Fruit fly (Drosophila melanogaster) whole organism, embryonic: ENCODE results near the gene CG34148.

Experiments
- Ada2b ChIP-seq: fragments of 200-800 bp; sonication (Bioruptor generic); IDR thresholded peaks from 2 replicates; pipeline ENCODE4 v1.3.6; 2022; ENCODE audit warnings: missing biosample characterization, missing genetic modification characterization
- Bdp1 ChIP-seq: fragments of 200-800 bp; sonication (Bioruptor generic); optimal IDR thresholded peaks from 3 replicates; lab custom pipeline; 2016; ENCODE audit warnings: missing biosample characterization, missing genetic modification characterization
- CG11456 ChIP-seq: fragments of 200-800 bp; sonication (Bioruptor generic); IDR thresholded peaks from 3 replicates; pipeline ENCODE4 v1.3.6; 2022; ENCODE audit warnings: missing biosample characterization, missing genetic modification characterization
- CG12071 ChIP-seq: fragments of 200-800 bp; sonication (Bioruptor generic); optimal IDR thresholded peaks from 3 replicates; lab custom pipeline; 2018; ENCODE audit warnings: missing biosample characterization, mild to moderate bottlenecking, missing genetic modification characterization
- CG13296 ChIP-seq: fragments of 200-800 bp; sonication (Bioruptor generic); optimal IDR thresholded peaks from 3 replicates; lab custom pipeline; 2018; ENCODE audit warnings: missing biosample characterization, mild to moderate bottlenecking, missing genetic modification characterization
- CG1603 ChIP-seq: fragments of 200-800 bp; sonication (Bioruptor generic); optimal IDR thresholded peaks from 2 replicates; lab custom pipeline; 2019; ENCODE audit warnings: missing biosample characterization, mild to moderate bottlenecking, missing genetic modification characterization, moderate library complexity
- CG18619 ChIP-seq: fragments of 200-800 bp; sonication (Bioruptor generic); optimal IDR thresholded peaks from 3 replicates; lab custom pipeline; 2017; ENCODE audit warnings: missing biosample characterization, mild to moderate bottlenecking, missing genetic modification characterization
- CG2712 ChIP-seq: fragments of 200-800 bp; optimal IDR thresholded peaks from 3 replicates; lab custom pipeline; 2019; ENCODE audit warnings: missing biosample characterization, mild to moderate bottlenecking, missing genetic modification characterization, moderate library complexity
- CG31441 ChIP-seq: fragments of 200-800 bp; sonication (Bioruptor generic); IDR thresholded peaks from 2 replicates; pipeline ENCODE4 v1.3.6; 2022; ENCODE audit warnings: missing biosample characterization, missing genetic modification characterization
- CG4617 ChIP-seq: fragments of 200-800 bp; sonication (Bioruptor generic); optimal IDR thresholded peaks from 3 replicates; lab custom pipeline; 2016; ENCODE audit warnings: missing biosample characterization, missing genetic modification characterization, borderline replicate concordance
- CG7357 ChIP-seq: fragments of 200-800 bp; sonication (Bioruptor generic); IDR thresholded peaks from 3 replicates; pipeline ENCODE4 v1.3.6; 2022; ENCODE audit warnings: missing biosample characterization, missing genetic modification characterization
- D19A ChIP-seq: fragments of 200-800 bp; optimal IDR thresholded peaks from 3 replicates; lab custom pipeline; 2019; ENCODE audit warnings: missing biosample characterization, mild to moderate bottlenecking, missing genetic modification characterization, moderate library complexity
- Drgx ChIP-seq: fragments of 200-800 bp; sonication (Bioruptor generic); IDR thresholded peaks from 2 replicates; pipeline ENCODE4 v1.3.6; 2022; ENCODE audit warnings: missing biosample characterization, missing genetic modification characterization
- Ets65A ChIP-seq: fragments of 200-800 bp; sonication (Bioruptor generic); peaks from one replicate; lab custom pipeline; 2016; ENCODE audit warnings: missing biosample characterization, missing genetic modification characterization
- HLHmδ ChIP-seq: fragments of 200-800 bp; sonication (Bioruptor generic); optimal IDR thresholded peaks from 2 replicates; lab custom pipeline; 2018; ENCODE audit warnings: missing biosample characterization, mild to moderate bottlenecking, missing genetic modification characterization, moderate library complexity
- Hey ChIP-seq: fragments of 200-800 bp; sonication (Bioruptor generic); optimal IDR thresholded peaks from 3 replicates; lab custom pipeline; 2018; ENCODE audit warnings: missing biosample characterization, mild to moderate bottlenecking, missing genetic modification characterization
- Hr51 ChIP-seq, 2 experiments: fragments of 200-800 bp; sonication (Bioruptor generic); optimal IDR thresholded peaks; 2 replicates in 1 of 2; 3 replicates in 1 of 2; lab custom pipeline; 2016 to 2018; ENCODE audit warnings: missing biosample characterization in 2 of 2, missing genetic modification characterization in 2 of 2, mild to moderate bottlenecking in 1 of 2, moderate library complexity in 1 of 2
- Oaz ChIP-seq: fragments of 200-800 bp; sonication (Bioruptor generic); IDR thresholded peaks from 2 replicates; pipeline ENCODE4 v1.3.6; 2022; ENCODE audit warnings: missing biosample characterization, missing genetic modification characterization
- Sin3A ChIP-seq: fragments of >200 bp; optimal IDR thresholded peaks from 2 replicates; lab custom pipeline; 2018
- ab ChIP-seq: fragments of 200-800 bp; sonication (Bioruptor generic); optimal IDR thresholded peaks from 2 replicates; lab custom pipeline; 2016; ENCODE audit warnings: missing biosample characterization, missing genetic modification characterization
- aop ChIP-seq: fragments of 200-800 bp; sonication (Bioruptor generic); IDR thresholded peaks from 2 replicates; pipeline ENCODE4 v1.3.6; 2022; ENCODE audit warnings: missing biosample characterization, missing genetic modification characterization
- bsh ChIP-seq, 2 experiments: fragments of 200-800 bp; sonication (Bioruptor generic); optimal IDR thresholded peaks; 2 replicates each; lab custom pipeline; 2017 to 2018; ENCODE audit warnings: mild to moderate bottlenecking in 2 of 2, missing biosample characterization in 2 of 2, missing genetic modification characterization in 2 of 2, moderate library complexity in 1 of 2
- caup ChIP-seq: fragments of 200-800 bp; sonication (Bioruptor generic); optimal IDR thresholded peaks from 3 replicates; lab custom pipeline; 2017; ENCODE audit warnings: missing biosample characterization, mild to moderate bottlenecking, missing genetic modification characterization, moderate library complexity; ENCODE audit not compliant: severe bottlenecking
- ci ChIP-seq: fragments of 200-800 bp; sonication (Bioruptor generic); IDR thresholded peaks from 3 replicates; pipeline ENCODE4 v1.3.6; 2022; ENCODE audit warnings: missing biosample characterization, missing genetic modification characterization
- fd3F ChIP-seq: fragments of 200-800 bp; sonication (Bioruptor generic); optimal IDR thresholded peaks from 2 replicates; lab custom pipeline; 2018; ENCODE audit warnings: missing biosample characterization, mild to moderate bottlenecking, missing genetic modification characterization, moderate library complexity
- ftz-f1 ChIP-seq: fragments of 200-800 bp; sonication (Bioruptor generic); optimal IDR thresholded peaks from 2 replicates; lab custom pipeline; 2016; ENCODE audit warnings: missing biosample characterization, missing genetic modification characterization
- gem ChIP-seq: fragments of 200-800 bp; sonication (Bioruptor generic); optimal IDR thresholded peaks from 2 replicates; lab custom pipeline; 2019; ENCODE audit warnings: missing biosample characterization, mild to moderate bottlenecking, missing genetic modification characterization, moderate library complexity
- gsb ChIP-seq: fragments of 200-800 bp; sonication (Bioruptor generic); IDR thresholded peaks from 2 replicates; pipeline ENCODE4 v1.3.6; 2022; ENCODE audit warnings: missing biosample characterization, missing genetic modification characterization
- jing ChIP-seq: fragments of 200-800 bp; sonication (Bioruptor generic); optimal IDR thresholded peaks from 2 replicates; lab custom pipeline; 2018; ENCODE audit warnings: missing biosample characterization, mild to moderate bottlenecking, missing genetic modification characterization
- nom ChIP-seq: fragments of 200-800 bp; sonication (Bioruptor generic); optimal IDR thresholded peaks from 2 replicates; lab custom pipeline; 2017; ENCODE audit warnings: missing biosample characterization, missing genetic modification characterization, mild to moderate bottlenecking, moderate library complexity, missing genetic modification reagents
- oc ChIP-seq: fragments of 200-800 bp; sonication (Bioruptor generic); optimal IDR thresholded peaks from 2 replicates; lab custom pipeline; 2018; ENCODE audit warnings: missing biosample characterization, mild to moderate bottlenecking, missing genetic modification characterization, moderate library complexity
- ro ChIP-seq: fragments of 200-800 bp; sonication (Bioruptor generic); IDR thresholded peaks from 2 replicates; pipeline ENCODE4 v1.3.6; 2022; ENCODE audit warnings: missing biosample characterization, missing genetic modification characterization
- run ChIP-seq: fragments of 200-800 bp; sonication (Bioruptor generic); optimal IDR thresholded peaks from 3 replicates; lab custom pipeline; 2018; ENCODE audit warnings: missing biosample characterization, mild to moderate bottlenecking, missing genetic modification characterization
- sens ChIP-seq: fragments of 200-800 bp; sonication (Bioruptor generic); peaks from one replicate; lab custom pipeline; 2016; ENCODE audit warnings: missing biosample characterization, missing genetic modification characterization
- slbo ChIP-seq: fragments of 200-800 bp; sonication (Bioruptor generic); IDR thresholded peaks from 2 replicates; pipeline ENCODE4 v1.3.6; 2022; ENCODE audit warnings: missing biosample characterization, missing genetic modification characterization
- tna ChIP-seq: fragments of 200-800 bp; sonication (Bioruptor generic); IDR thresholded peaks from 2 replicates; pipeline ENCODE4 v1.3.6; 2022; ENCODE audit warnings: missing biosample characterization, missing genetic modification characterization; ENCODE audit not compliant: partially characterized antibody
- ttk ChIP-seq: fragments of 200-800 bp; sonication (Bioruptor generic); IDR thresholded peaks from 2 replicates; pipeline ENCODE4 v2.1.2; 2022; ENCODE audit warnings: missing biosample characterization, missing genetic modification characterization
- unc-4 ChIP-seq: fragments of 200-800 bp; sonication (Bioruptor generic); IDR thresholded peaks from 2 replicates; pipeline ENCODE4 v1.3.6; 2022; ENCODE audit warnings: missing biosample characterization, missing genetic modification characterization; ENCODE audit not compliant: partially characterized antibody
- unpg ChIP-seq: fragments of 200-800 bp; sonication (Bioruptor generic); optimal IDR thresholded peaks from 3 replicates; lab custom pipeline; 2018; ENCODE audit warnings: missing biosample characterization, mild to moderate bottlenecking, missing genetic modification characterization, moderate library complexity

The CG34148 gene

dm6 chr3R:21897565-21897964 lies 19.1 kb upstream of the CG34148 start (continued):
- TF ChIP-seq ab (GFP tag; lab: Kevin White, UChicago) (no peak), oc (tag; lab: Kevin White, UChicago) (no peak), HLHmδ (GFP tag; lab: Kevin White, UChicago) (no peak), ttk (GFP tag; lab: Robert Waterston, UW) (peak; percentile 30; the same call in 1 of the 2 replicates), unpg (GFP tag; lab: Kevin White, UChicago) (no peak), CG12071 (GFP tag; lab: Kevin White, UChicago) (no peak), slbo (GFP tag; lab: Robert Waterston, UW) (peak; percentile 41; the same call in 1 of the 2 replicates), CG18619 (GFP tag; lab: Kevin White, UChicago) (no peak), Hr51 (GFP tag; optimal IDR thresholded peaks at IDR 0.05; lab: Kevin White, UChicago) (no peak), ro (GFP tag; lab: Robert Waterston, UW) (no peak), gem (tag; lab: Kevin White, UChicago) (no peak), CG7357 (no peak), D19A (tag; lab: Kevin White, UChicago) (no peak), Ada2b (GFP tag; lab: Robert Waterston, UW) (0 out of 2 replicates have a peak, but pooled peaks have one; percentile 5), run (tag; lab: Kevin White, UChicago) (no peak), Drgx (GFP tag; lab: Robert Waterston, UW) (peak; percentile 96), unc-4 (GFP tag; lab: Robert Waterston, UW) (no peak), ci (GFP tag; lab: Robert Waterston, UW) (0 out of 3 replicates have a peak, but pooled peaks have one; percentile 11)

- TF ChIP-seq Drgx (GFP tag; lab: Robert Waterston, UW) (0 out of 2 replicates have a peak, but pooled peaks have one; percentile 6), Bdp1 (GFP tag; lab: Kevin White, UChicago) (no peak), aop (no peak), Ets65A (GFP tag; lab: Kevin White, UChicago) (peak; percentile 72), nom (peak; percentile 55), CG1603 (no peak), jing (GFP tag; lab: Kevin White, UChicago) (no peak), ci (GFP tag; lab: Robert Waterston, UW) (0 out of 3 replicates have a peak, but pooled peaks have one; percentile 21)
Measured at dm6 chr3R:21895961-21896875, 17.7 kb upstream of the CG34148 start.

dm6 chr3R:21893929-21894328 lies 15.4 kb upstream of the CG34148 start:
- TF ChIP-seq tna (no peak), Drgx (GFP tag; lab: Robert Waterston, UW) (peak; percentile 88), CG4617 (GFP tag; lab: Kevin White, UChicago) (no peak), gsb (no peak), fd3F (GFP tag; lab: Kevin White, UChicago) (no peak), caup (GFP tag; lab: Kevin White, UChicago) (no peak), Oaz (GFP tag; lab: Robert Waterston, UW) (no peak), CG11456 (GFP tag; lab: Robert Waterston, UW) (no peak), gem (tag; lab: Kevin White, UChicago) (peak; percentile 27), nom (peak; percentile 60), Hey (tag; lab: Kevin White, UChicago) (no peak), Sin3A (lab: Kevin White, UChicago) (no peak), bsh (GFP tag; optimal IDR thresholded peaks at IDR 0.05; lab: Kevin White, UChicago) (peak; percentile 9 to 75), ftz-f1 (GFP tag; lab: Kevin White, UChicago) (no peak), sens (peak; percentile 25), CG13296 (GFP tag; lab: Kevin White, UChicago) (no peak), CG2712 (tag; lab: Kevin White, UChicago) (peak; percentile 6), CG31441 (GFP tag; lab: Robert Waterston, UW) (0 out of 2 replicates have a peak, but pooled peaks have one; percentile 10)
